Worm (Caenorhabditis elegans) whole organism, L2 larva: ENCODE results near the gene atln-2.

Experiments used
- nhr-21 ChIP-seq: fragments of 150-350 bp; optimal IDR thresholded peaks from 2 replicates; lab custom pipeline; 2014; ENCODE audit warnings: missing biosample characterization, missing genetic modification characterization
- snpc-4 ChIP-seq: fragments of 150-350 bp; optimal IDR thresholded peaks from 2 replicates; lab custom pipeline; 2014; ENCODE audit warnings: missing biosample characterization, missing genetic modification characterization

ce11 chrIV:14944234-14944633, 37.2 kb upstream of the atln-2 start, which contains the start of gene Y57G11C.48:
- no peak for TF ChIP-seq nhr-21
- TF ChIP-seq snpc-4 (tag; lab: Kevin White, UChicago), result no peak
